Worm (Caenorhabditis elegans): ENCODE data around the gene Y53F4B.26.
A peak's percentile ranks its signal among the peaks of the same experiment; 100 is the strongest.

ce11 chrII:15165681-15166235, 25.0 kb upstream of the Y53F4B.26 start, which contains the start of gene gst-27:
- no peak for TF ChIP-seq ztf-11 (tag; optimal IDR thresholded peaks at IDR 0.05)
- peak; percentile 77 for TF ChIP-seq snpc-4 (tag; optimal IDR thresholded peaks at IDR 0.05)
- no peak for TF ChIP-seq ceh-16 (tag; optimal IDR thresholded peaks at IDR 0.05)
- TF ChIP-seq nhr-67 (tag; optimal IDR thresholded peaks at IDR 0.05) = no peak
- peak; percentile 86 for TF ChIP-seq pha-4 (tag; optimal IDR thresholded peaks at IDR 0.05)
- TF ChIP-seq ama-1 (optimal IDR thresholded peaks at IDR 0.05) = peak; percentile 36
- no peak for TF ChIP-seq nhr-12 (tag; optimal IDR thresholded peaks at IDR 0.05)
- peak; percentile 84 for TF ChIP-seq nfya-1 (tag; optimal IDR thresholded peaks at IDR 0.05; ENCODE audit: insufficient read depth)
- peak; percentile 45 for TF ChIP-seq pqm-1 (tag; optimal IDR thresholded peaks at IDR 0.05)
- no peak for TF ChIP-seq aly-2 (tag; optimal IDR thresholded peaks at IDR 0.05)

All from whole organism, L3 larva.